Worm (Caenorhabditis elegans) whole organism, L4 larva: ENCODE results near the gene F56H9.6.

Experiments
- ceh-62 ChIP-seq: sonication (generic microtip); optimal IDR thresholded peaks from 2 replicates; lab custom pipeline; 2017; ENCODE audit warnings: missing biosample characterization, missing genetic modification characterization
- lin-15B ChIP-seq: fragments of 150-350 bp; sonication (generic microtip); optimal IDR thresholded peaks from 3 replicates; lab custom pipeline; 2014; ENCODE audit warnings: missing biosample characterization, missing genetic modification characterization
- lin-29 ChIP-seq: fragments of 200-800 bp; sonication (Bioruptor generic); IDR thresholded peaks from 2 replicates; pipeline ENCODE4 v1.3.6; 2022; ENCODE audit warnings: missing genetic modification reagents, missing genetic modification characterization, missing compliant biosample characterization
- madf-5 ChIP-seq, 2 experiments: fragments of 200-800 bp; sonication (Bioruptor generic); IDR thresholded peaks; 2 replicates each; pipeline ENCODE4 v1.3.6; 2022; ENCODE audit warnings: missing compliant biosample characterization in 2 of 2, missing genetic modification characterization in 2 of 2
- nhr-48 ChIP-seq: sonication (generic microtip); optimal IDR thresholded peaks from 2 replicates; lab custom pipeline; 2016; ENCODE audit warnings: mild to moderate bottlenecking, missing genetic modification characterization, missing compliant biosample characterization
- nhr-6 ChIP-seq: fragments of 150-350 bp; optimal IDR thresholded peaks from 2 replicates; lab custom pipeline; 2014; ENCODE audit warnings: missing biosample characterization, missing genetic modification characterization
- nhr-76 ChIP-seq: fragments of 150-350 bp; optimal IDR thresholded peaks from 2 replicates; lab custom pipeline; 2014; ENCODE audit warnings: missing biosample characterization, missing genetic modification characterization
- unc-62 ChIP-seq, 3 experiments: fragments of 150-350 bp in 1 of 3; sonication (generic microtip); optimal IDR thresholded peaks in 2 of 3; peaks in 1 of 3; 1 replicate in 1 of 3; 2 replicates in 2 of 3; lab custom pipeline; 2014 to 2017; ENCODE audit warnings: missing biosample characterization in 3 of 3, missing genetic modification characterization in 3 of 3, missing genetic modification reagents in 3 of 3, missing genotype in 1 of 3
- zfp-2 ChIP-seq: sonication (generic microtip); optimal IDR thresholded peaks from 2 replicates; lab custom pipeline; 2016; ENCODE audit warnings: mild to moderate bottlenecking, missing genetic modification characterization, missing compliant biosample characterization

Gene F56H9.6

ce11 chrV:12586793-12587192 is 42.9 kb downstream of the F56H9.6 start:
- no peak for TF ChIP-seq lin-29 (GFP tag; lab: Robert Waterston, UW)

- TF ChIP-seq nhr-6 (tag; lab: Kevin White, UChicago) (no peak), unc-62 (GFP tag; optimal IDR thresholded peaks at IDR 0.05 in 1 of 2; lab: Kevin White, UChicago) (peak in 1 of 2 experiments; percentile 94), unc-62 (tag; optimal IDR thresholded peaks at IDR 0.05; lab: Kevin White, UChicago) (no peak)
Measured at ce11 chrV:12584771-12585170, 44.9 kb downstream of the F56H9.6 start.

ce11 chrV:12583421-12583820 is 46.2 kb downstream of the F56H9.6 start:
- peak in 1 of 2 experiments; percentile 76 for TF ChIP-seq unc-62 (GFP tag; optimal IDR thresholded peaks at IDR 0.05 in 1 of 2; lab: Kevin White, UChicago)
- TF ChIP-seq unc-62 (tag; optimal IDR thresholded peaks at IDR 0.05; lab: Kevin White, UChicago) = no peak
- TF ChIP-seq lin-15B = no peak

- no peak for TF ChIP-seq ceh-62 (tag; lab: Kevin White, UChicago)
- TF ChIP-seq madf-5 (GFP tag; IDR thresholded peaks at IDR 0.05; lab: Robert Waterston, UW) = no peak
- no peak for TF ChIP-seq zfp-2 (tag; lab: Kevin White, UChicago)
- TF ChIP-seq nhr-76 (tag; lab: Kevin White, UChicago) = no peak
- no peak for TF ChIP-seq nhr-48
Measured at ce11 chrV:12579299-12579698, 50.3 kb downstream of the F56H9.6 start, which contains the start of gene E02A10.3. Gene E02A10.3 (plus strand): TSS chrV:12579599.
